Worm (Caenorhabditis elegans) whole organism, young adult: Measurements from ENCODE around the gene gst-6.

Experiments
- F33H1.4 ChIP-seq: fragments of 200-800 bp; sonication (Bioruptor generic); IDR thresholded peaks from 2 replicates; pipeline ENCODE4 v1.3.6; 2022; ENCODE audit warnings: missing genetic modification reagents, missing genetic modification characterization, missing compliant biosample characterization
- hrde-1 ChIP-seq: sonication (generic microtip); optimal IDR thresholded peaks from 2 replicates; lab custom pipeline; 2016; ENCODE audit warnings: missing genetic modification characterization, mild to moderate bottlenecking, missing compliant biosample characterization, moderate library complexity, missing genotype, missing genetic modification reagents, borderline replicate concordance
- lin-35 ChIP-seq, 3 experiments: fragments of 150-350 bp in 2 of 3; sonication (generic microtip) in 1 of 3; optimal IDR thresholded peaks; 2 replicates each; lab custom pipeline; 2014 to 2018; ENCODE audit warnings: missing biosample characterization in 3 of 3, missing genetic modification characterization in 3 of 3, missing genetic modification reagents in 3 of 3
- nfyb-1 ChIP-seq: fragments of 200-800 bp; sonication (Bioruptor generic); IDR thresholded peaks from 2 replicates; pipeline ENCODE4 v1.3.6; 2022; ENCODE audit warnings: missing genetic modification reagents, missing genetic modification characterization, missing compliant biosample characterization
- nhr-27 ChIP-seq: fragments of 200-800 bp; sonication (Bioruptor generic); optimal IDR thresholded peaks from 2 replicates; lab custom pipeline; 2018; ENCODE audit warnings: mild to moderate bottlenecking, missing genetic modification characterization, moderate library complexity, missing compliant biosample characterization
- pbrm-1 ChIP-seq: fragments of 200-800 bp; sonication (Bioruptor generic); IDR thresholded peaks from 2 replicates; pipeline ENCODE4 v1.3.6; 2022; ENCODE audit warnings: missing genetic modification reagents, missing genetic modification characterization, missing compliant biosample characterization

ce11 chrII:4874335-4874861 is 5.3 kb upstream of the gst-6 start, which contains the start of gene F11G11.15:
- TF ChIP-seq F33H1.4 (GFP tag; lab: Robert Waterston, UW) = no peak
- TF ChIP-seq hrde-1 (tag; lab: Kevin White, UChicago) = no peak
- no peak for TF ChIP-seq nhr-27 (tag; lab: Kevin White, UChicago)
- no peak for TF ChIP-seq nfyb-1
- no peak for TF ChIP-seq lin-35 (GFP tag; optimal IDR thresholded peaks at IDR 0.05; lab: Kevin White, UChicago)
- TF ChIP-seq pbrm-1 (GFP tag; lab: Robert Waterston, UW) = no peak
